Fruit fly (Drosophila melanogaster) whole organism, pupa: ENCODE data around the gene RpS26.

Source experiments
- CG10348 ChIP-seq: fragments of 200-800 bp; sonication (Bioruptor generic); IDR thresholded peaks from 2 replicates; pipeline ENCODE4 v1.3.6; 2022; ENCODE audit warnings: missing biosample characterization, missing genetic modification characterization
- CG12605 ChIP-seq: fragments of 200-800 bp; sonication (Bioruptor generic); IDR thresholded peaks from 2 replicates; pipeline ENCODE4 v1.3.6; 2022; ENCODE audit warnings: missing biosample characterization, missing genetic modification characterization
- CG13204 ChIP-seq: fragments of 200-800 bp; sonication (Bioruptor generic); optimal IDR thresholded peaks from 2 replicates; lab custom pipeline; 2018; ENCODE audit warnings: missing biosample characterization, mild to moderate bottlenecking, missing genetic modification characterization, moderate library complexity
- CG14655 ChIP-seq: fragments of 200-800 bp; sonication (Bioruptor generic); optimal IDR thresholded peaks from 3 replicates; lab custom pipeline; 2017; ENCODE audit warnings: mild to moderate bottlenecking, missing biosample characterization, missing genetic modification reagents, missing genetic modification characterization
- CG15710 ChIP-seq: fragments of 200-800 bp; sonication (Bioruptor generic); optimal IDR thresholded peaks from 2 replicates; lab custom pipeline; 2018; ENCODE audit warnings: missing biosample characterization, mild to moderate bottlenecking, missing genetic modification characterization, moderate library complexity
- CG17806 ChIP-seq: fragments of 200-800 bp; sonication (Bioruptor generic); optimal IDR thresholded peaks from 2 replicates; lab custom pipeline; 2018; ENCODE audit warnings: missing biosample characterization, mild to moderate bottlenecking, missing genetic modification characterization, moderate library complexity
- CG32121 ChIP-seq: fragments of 200-800 bp; sonication (Bioruptor generic); IDR thresholded peaks from 2 replicates; pipeline ENCODE4 v1.3.6; 2022; ENCODE audit warnings: missing biosample characterization, missing genetic modification characterization
- CG34367 ChIP-seq: fragments of 200-800 bp; sonication (Bioruptor generic); optimal IDR thresholded peaks from 2 replicates; lab custom pipeline; 2018; ENCODE audit warnings: missing biosample characterization, mild to moderate bottlenecking, missing genetic modification characterization
- CG4496 ChIP-seq: fragments of 200-800 bp; sonication (Bioruptor generic); IDR thresholded peaks from 3 replicates; pipeline ENCODE4 v1.3.6; 2022; ENCODE audit warnings: missing biosample characterization, missing genetic modification characterization
- CG8159 ChIP-seq: fragments of 200-800 bp; sonication (Bioruptor generic); optimal IDR thresholded peaks from 3 replicates; lab custom pipeline; 2018; ENCODE audit warnings: missing biosample characterization, mild to moderate bottlenecking, missing genetic modification characterization, moderate library complexity
- CG8301 ChIP-seq: fragments of 200-800 bp; sonication (Bioruptor generic); optimal IDR thresholded peaks from 2 replicates; lab custom pipeline; 2018; ENCODE audit warnings: missing biosample characterization, mild to moderate bottlenecking, missing genetic modification characterization
- CG9948 ChIP-seq: fragments of 200-800 bp; sonication (Bioruptor generic); optimal IDR thresholded peaks from 2 replicates; lab custom pipeline; 2018; ENCODE audit warnings: missing biosample characterization, mild to moderate bottlenecking, missing genetic modification characterization, moderate library complexity
- D1 ChIP-seq: fragments of 200-800 bp; sonication (Bioruptor generic); optimal IDR thresholded peaks from 2 replicates; lab custom pipeline; 2018; ENCODE audit warnings: missing biosample characterization, mild to moderate bottlenecking, missing genetic modification characterization, moderate library complexity
- EcR ChIP-seq: fragments of 200-800 bp; sonication (Bioruptor generic); optimal IDR thresholded peaks from 3 replicates; lab custom pipeline; 2019; ENCODE audit warnings: missing biosample characterization, missing genetic modification characterization, mild to moderate bottlenecking, moderate library complexity, missing genetic modification reagents
- Ets98B ChIP-seq: fragments of 200-800 bp; sonication (Bioruptor generic); IDR thresholded peaks from 2 replicates; pipeline ENCODE4 v1.3.6; 2022; ENCODE audit warnings: missing biosample characterization, missing genetic modification characterization
- Pif1A ChIP-seq: fragments of 200-800 bp; sonication (Bioruptor generic); optimal IDR thresholded peaks from 3 replicates; lab custom pipeline; 2016; ENCODE audit warnings: missing biosample characterization, missing genetic modification characterization
- Pif1B ChIP-seq: fragments of 200-800 bp; sonication (Bioruptor generic); optimal IDR thresholded peaks from 3 replicates; lab custom pipeline; 2016; ENCODE audit warnings: missing biosample characterization, missing genetic modification characterization
- Snoo ChIP-seq: fragments of 200-800 bp; sonication (Bioruptor generic); optimal IDR thresholded peaks from 3 replicates; lab custom pipeline; 2017; ENCODE audit warnings: missing biosample characterization, mild to moderate bottlenecking, missing genetic modification characterization, inconsistent platforms
- fd96Ca ChIP-seq: fragments of 200-800 bp; sonication (Bioruptor generic); IDR thresholded peaks from 3 replicates; pipeline ENCODE4 v1.3.6; 2022; ENCODE audit warnings: missing biosample characterization, missing genetic modification characterization
- gl ChIP-seq: fragments of 200-800 bp; sonication (Bioruptor generic); optimal IDR thresholded peaks from 2 replicates; lab custom pipeline; 2018; ENCODE audit warnings: missing biosample characterization, mild to moderate bottlenecking, missing genetic modification characterization
- rn ChIP-seq: fragments of 200-800 bp; sonication (Bioruptor generic); IDR thresholded peaks from 2 replicates; pipeline ENCODE4 v1.3.6; 2022; ENCODE audit warnings: missing biosample characterization, missing genetic modification characterization

The RpS26 gene

dm6 chr2L:18442903-18443608 lies at the start of gene RpS26:
Gene RpS26 (minus strand): TSS chr2L:18443277.
- TF ChIP-seq CG9948 (tag; lab: Kevin White, UChicago) (peak; percentile 23), CG15710 (tag; lab: Kevin White, UChicago) (peak; percentile 23), CG34367 (tag; lab: Kevin White, UChicago) (no peak), CG4496 (peak; percentile 61; the same call in 2 of the 3 replicates), CG8301 (tag; lab: Kevin White, UChicago) (no peak), fd96Ca (peak; percentile 23; the same call in 1 of the 3 replicates), Snoo (tag; lab: Kevin White, UChicago) (peak; percentile 50)

dm6 chr2L:18486828-18487227 lies 43.8 kb upstream of the RpS26 start:
- TF ChIP-seq Ets98B (GFP tag; lab: Robert Waterston, UW) (no peak), CG14655 (GFP tag; lab: Kevin White, UChicago) (no peak), CG10348 (GFP tag; lab: Robert Waterston, UW) (no peak), CG8301 (tag; lab: Kevin White, UChicago) (no peak), fd96Ca (no peak), CG15710 (tag; lab: Kevin White, UChicago) (no peak), Pif1A (GFP tag; lab: Kevin White, UChicago) (no peak), rn (GFP tag; lab: Robert Waterston, UW) (no peak), CG8159 (no peak), CG4496 (no peak), EcR (GFP tag; lab: Kevin White, UChicago) (no peak), CG32121 (GFP tag; lab: Robert Waterston, UW) (no peak)

- TF ChIP-seq CG9948 (tag; lab: Kevin White, UChicago): no peak
- TF ChIP-seq Pif1B: peak; percentile 24
- TF ChIP-seq rn (GFP tag; lab: Robert Waterston, UW): no peak
- peak; percentile 24 for TF ChIP-seq EcR (GFP tag; lab: Kevin White, UChicago)
- TF ChIP-seq CG34367 (tag; lab: Kevin White, UChicago): no peak
- peak; percentile 5; the same call in 1 of the 2 replicates for TF ChIP-seq Ets98B (GFP tag; lab: Robert Waterston, UW)
Observed at dm6 chr2L:18485211-18485610, 42.1 kb upstream of the RpS26 start, which contains the start of gene grnd. Gene grnd (plus strand): TSS chr2L:18485417.

dm6 chr2L:18484382-18485050 lies 41.4 kb upstream of the RpS26 start, which contains the start of gene CG10283:
Gene CG10283 (minus strand): TSS chr2L:18484513.
- TF ChIP-seq CG8159 (peak; percentile 49), CG8301 (tag; lab: Kevin White, UChicago) (peak; percentile 18), CG15710 (tag; lab: Kevin White, UChicago) (peak; percentile 29), gl (tag; lab: Kevin White, UChicago) (no peak), CG12605 (GFP tag; lab: Robert Waterston, UW) (0 out of 2 replicates have a peak, but pooled peaks have one; percentile 17), Pif1B (peak; percentile 41), CG10348 (GFP tag; lab: Robert Waterston, UW) (no peak), rn (GFP tag; lab: Robert Waterston, UW) (no peak), Ets98B (GFP tag; lab: Robert Waterston, UW) (peak; percentile 28; the same call in 1 of the 2 replicates), CG32121 (GFP tag; lab: Robert Waterston, UW) (no peak), EcR (GFP tag; lab: Kevin White, UChicago) (peak; percentile 16), CG9948 (tag; lab: Kevin White, UChicago) (peak; percentile 6), CG17806 (tag; lab: Kevin White, UChicago) (peak; percentile 34), CG34367 (tag; lab: Kevin White, UChicago) (peak; percentile 5), D1 (no peak), CG13204 (peak; percentile 39), Pif1A (GFP tag; lab: Kevin White, UChicago) (no peak)
- TF ChIP-seq, all 21 proteins: peak for 11

- TF ChIP-seq Pif1B (no peak), CG12605 (GFP tag; lab: Robert Waterston, UW) (no peak)
Observed at dm6 chr2L:18484040-18484381, 40.9 kb upstream of the RpS26 start.

- TF ChIP-seq D1: no peak
- TF ChIP-seq CG12605 (GFP tag; lab: Robert Waterston, UW): no peak
- no peak for TF ChIP-seq gl (tag; lab: Kevin White, UChicago)
- TF ChIP-seq EcR (GFP tag; lab: Kevin White, UChicago): no peak
- no peak for TF ChIP-seq CG15710 (tag; lab: Kevin White, UChicago)
- TF ChIP-seq CG14655 (GFP tag; lab: Kevin White, UChicago): no peak
- TF ChIP-seq rn (GFP tag; lab: Robert Waterston, UW): no peak
- no peak for TF ChIP-seq Ets98B (GFP tag; lab: Robert Waterston, UW)
- TF ChIP-seq CG13204: no peak
- no peak for TF ChIP-seq CG32121 (GFP tag; lab: Robert Waterston, UW)
- no peak for TF ChIP-seq CG10348 (GFP tag; lab: Robert Waterston, UW)
- TF ChIP-seq Snoo (tag; lab: Kevin White, UChicago): no peak
- no peak for TF ChIP-seq CG8301 (tag; lab: Kevin White, UChicago)
- TF ChIP-seq fd96Ca: no peak
- no peak for TF ChIP-seq Pif1B
- no peak for TF ChIP-seq CG9948 (tag; lab: Kevin White, UChicago)
Observed at dm6 chr2L:18482989-18483388, 39.9 kb upstream of the RpS26 start.
